Worm (Caenorhabditis elegans) whole organism, L1 larva: ENCODE measurements around the gene acox-1.5.

Experiments used
- egl-27 ChIP-seq, 2 experiments: fragments of 150-350 bp in 1 of 2; sonication (generic microtip); optimal IDR thresholded peaks; 3 replicates each; lab custom pipeline; 2017 to 2018; ENCODE audit warnings: missing biosample characterization in 2 of 2, missing genetic modification characterization in 2 of 2, missing genetic modification reagents in 2 of 2
- nhr-19 ChIP-seq: fragments of 200-800 bp; sonication (Bioruptor generic); conservative IDR thresholded peaks from 2 replicates; pipeline ENCODE4 v1.3.6; 2022; ENCODE audit warnings: missing genetic modification characterization, missing compliant biosample characterization

DNA sequence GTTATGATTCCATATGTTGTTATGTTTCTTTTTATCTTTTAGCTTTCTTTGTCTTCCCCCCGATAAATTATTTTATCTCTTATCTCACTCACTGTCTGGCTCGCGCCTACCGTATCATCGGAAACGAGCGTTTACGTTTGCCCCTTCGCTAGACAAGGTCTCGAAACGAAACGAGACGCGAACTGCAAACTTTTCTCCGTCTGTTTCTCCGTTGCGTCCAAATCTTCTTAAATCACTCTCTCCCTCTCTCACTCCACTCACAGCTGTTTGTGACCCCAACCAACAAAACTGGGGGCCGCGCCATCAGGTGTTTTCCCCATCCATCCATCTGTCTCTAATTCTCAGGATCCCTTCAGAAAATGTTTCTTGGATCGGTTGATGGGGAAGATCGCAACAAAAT, 28.2 kb upstream of the acox-1.5 start:
- TF ChIP-seq nhr-19, result peak; percentile 68
- TF ChIP-seq egl-27 (tag; optimal IDR thresholded peaks at IDR 0.05; lab: Kevin White, UChicago), result no peak
